Worm (Caenorhabditis elegans) whole organism, L1 larva: ENCODE data around the gene Y71H2AM.29.

Experiments used
- fos-1 ChIP-seq: fragments of 150-350 bp; optimal IDR thresholded peaks from 2 replicates; lab custom pipeline; 2014; ENCODE audit warnings: missing biosample characterization, missing genetic modification characterization
- lin-39 ChIP-seq: fragments of 150-350 bp; optimal IDR thresholded peaks from 2 replicates; lab custom pipeline; 2014; ENCODE audit warnings: missing biosample characterization, missing genetic modification reagents, missing genetic modification characterization
- lir-3 ChIP-seq: sonication (generic microtip); optimal IDR thresholded peaks from 2 replicates; lab custom pipeline; 2016; ENCODE audit warnings: mild to moderate bottlenecking, missing genetic modification characterization, moderate library complexity, missing compliant biosample characterization; ENCODE audit not compliant: poor library complexity
- nhr-28 ChIP-seq: fragments of 150-350 bp; optimal IDR thresholded peaks from 2 replicates; lab custom pipeline; 2014; ENCODE audit warnings: missing biosample characterization, missing genetic modification characterization
- pqm-1 ChIP-seq: sonication (generic microtip); optimal IDR thresholded peaks from 3 replicates; lab custom pipeline; 2017; ENCODE audit warnings: missing biosample characterization, missing genetic modification characterization
- skn-1 ChIP-seq: fragments of 150-350 bp; optimal IDR thresholded peaks from 2 replicates; lab custom pipeline; 2014; ENCODE audit warnings: missing biosample characterization, missing genetic modification characterization
- sptf-1 ChIP-seq: fragments of 150-350 bp; optimal IDR thresholded peaks from 2 replicates; lab custom pipeline; 2014; ENCODE audit warnings: missing biosample characterization, missing genetic modification characterization
- unc-62 ChIP-seq: fragments of 150-350 bp; optimal IDR thresholded peaks from 2 replicates; lab custom pipeline; 2014; ENCODE audit warnings: missing biosample characterization, missing genetic modification reagents, missing genetic modification characterization

DNA sequence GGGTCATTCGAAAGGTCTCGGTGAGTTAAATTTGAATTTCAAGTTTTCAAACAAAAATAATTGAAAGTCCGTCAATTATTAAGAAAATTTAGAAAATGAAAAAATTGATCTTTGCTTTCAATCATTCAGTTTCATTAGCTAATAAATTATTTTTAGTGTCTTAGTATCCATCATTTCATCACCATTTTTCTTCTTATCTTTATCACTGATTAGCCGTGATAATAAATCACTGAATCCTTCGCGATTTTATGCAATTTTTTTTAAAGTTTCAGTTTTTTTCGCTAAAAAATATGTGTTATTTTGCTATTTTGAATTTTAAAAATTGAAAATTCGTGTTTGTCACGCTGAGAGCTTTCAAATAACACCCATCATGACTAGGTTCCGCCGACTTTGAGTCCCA is 36.5 kb downstream of the Y71H2AM.29 start:
- TF ChIP-seq nhr-28 (tag; lab: Kevin White, UChicago) (no peak), fos-1 (tag; lab: Kevin White, UChicago) (no peak), lin-39 (tag; lab: Kevin White, UChicago) (no peak), lir-3 (no peak), skn-1 (no peak), sptf-1 (tag; lab: Kevin White, UChicago) (no peak), pqm-1 (no peak), unc-62 (GFP tag; lab: Kevin White, UChicago) (no peak)
